Fruit fly (Drosophila melanogaster): ENCODE measurements around the gene CG13912.

Gene CG13912

dm6 chr3L:1212571-1212970 lies 23.2 kb downstream of the CG13912 start, which contains the start of gene LysE:
LysE (plus strand) TSS chr3L:1212827.
- no peak for TF ChIP-seq CG17801 (GFP tag; optimal IDR thresholded peaks at IDR 0.05; ENCODE audit: partially characterized antibody)

DNA sequence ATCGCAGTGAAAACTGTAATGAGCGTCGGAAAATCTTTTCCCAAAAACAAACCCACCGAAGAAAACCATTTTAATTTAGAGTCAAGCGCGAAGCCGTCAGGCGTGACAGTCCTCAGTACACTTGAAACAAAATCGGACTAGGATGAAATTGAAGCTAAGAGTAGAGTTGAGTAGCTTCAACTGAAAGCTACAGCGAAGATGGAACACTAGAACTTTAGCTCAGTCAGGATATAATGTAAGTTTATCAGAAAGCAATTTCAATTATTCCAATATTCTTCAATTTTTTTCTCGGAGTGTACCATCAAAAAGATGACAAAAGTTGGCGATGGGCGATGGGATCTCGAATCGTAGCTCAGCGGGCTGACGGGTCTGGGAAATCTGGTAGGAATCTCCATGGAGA lies 27.1 kb downstream of the CG13912 start:
- no peak for TF ChIP-seq CG17801 (GFP tag; optimal IDR thresholded peaks at IDR 0.05; ENCODE audit: partially characterized antibody)

- no peak for TF ChIP-seq CG17801 (GFP tag; optimal IDR thresholded peaks at IDR 0.05; ENCODE audit: partially characterized antibody)
Observed at dm6 chr3L:1218596-1218995, 29.2 kb downstream of the CG13912 start, which contains the start of gene LysP. LysP (minus strand) TSS chr3L:1218696.

dm6 chr3L:1227303-1227797 lies 38.0 kb downstream of the CG13912 start, which contains the start of gene LysS:
LysS (plus strand) TSS chr3L:1227747.
- no peak for TF ChIP-seq CG17801 (GFP tag; optimal IDR thresholded peaks at IDR 0.05; ENCODE audit: partially characterized antibody)

DNA sequence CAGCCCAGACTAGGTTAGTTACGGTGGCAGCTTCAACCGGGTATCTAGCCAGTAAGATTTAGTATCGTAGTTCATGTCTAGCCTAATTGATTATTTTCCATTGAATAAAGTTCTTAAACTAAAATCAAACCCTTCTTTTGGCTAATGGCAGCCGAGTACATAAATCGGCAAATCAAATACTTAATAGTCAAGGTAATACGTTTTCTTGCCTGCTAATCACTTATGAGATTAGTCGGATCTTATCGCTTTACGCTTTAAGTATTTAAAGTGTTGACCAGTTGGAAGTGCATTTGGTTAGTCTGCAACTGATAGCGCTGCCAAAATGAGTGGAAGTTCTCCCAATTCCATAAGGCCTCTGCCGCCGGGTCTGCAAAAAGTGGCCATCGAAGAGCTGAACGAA lies 43.2 kb downstream of the CG13912 start, which contains the start of gene CG33965:
Gene CG33965, plus strand, starts transcription at position 301 of the 400 bp plus-strand sequence.
- TF ChIP-seq CG17801 (GFP tag; optimal IDR thresholded peaks at IDR 0.05; ENCODE audit: partially characterized antibody) = no peak

- TF ChIP-seq CG17801 (GFP tag; optimal IDR thresholded peaks at IDR 0.05; ENCODE audit: partially characterized antibody) = no peak
Observed at dm6 chr3L:1233830-1234229, 44.4 kb downstream of the CG13912 start, which contains the start of gene CG33966. CG33966 (plus strand) TSS chr3L:1234130.

dm6 chr3L:1235426-1235825 lies 46.0 kb downstream of the CG13912 start, which contains the start of gene galene:
galene (plus strand) TSS chr3L:1235726.
- no peak for TF ChIP-seq CG17801 (GFP tag; optimal IDR thresholded peaks at IDR 0.05; ENCODE audit: partially characterized antibody)

dm6 chr3L:1238219-1238618 lies 48.8 kb downstream of the CG13912 start, which contains the start of gene CG9192:
CG9192 (minus strand) TSS chr3L:1238319.
- no peak for TF ChIP-seq CG17801 (GFP tag; optimal IDR thresholded peaks at IDR 0.05; ENCODE audit: partially characterized antibody)

All from ovary, adult (tissue).